Worm (Caenorhabditis elegans) whole organism, young adult: Measurements from ENCODE around the gene Y38F1A.7.

Experiments
- B0019.2 ChIP-seq: fragments of 200-800 bp; sonication (Bioruptor generic); conservative IDR thresholded peaks from 2 replicates; pipeline ENCODE4 v1.3.6; 2022; ENCODE audit warnings: missing genetic modification reagents, missing genetic modification characterization, missing compliant biosample characterization
- B0035.1 ChIP-seq: sonication (generic microtip); optimal IDR thresholded peaks from 2 replicates; lab custom pipeline; 2016; ENCODE audit warnings: missing genetic modification characterization, mild to moderate bottlenecking, missing compliant biosample characterization, missing genotype, missing genetic modification reagents
- F23B12.7 ChIP-seq: sonication (generic microtip); optimal IDR thresholded peaks from 2 replicates; lab custom pipeline; 2017; ENCODE audit warnings: missing genetic modification characterization, mild to moderate bottlenecking, missing compliant biosample characterization, antibody characterized with exemption, moderate library complexity; ENCODE audit not compliant: insufficient read depth
- F39B2.1 ChIP-seq: fragments of 200-800 bp; sonication (Bioruptor generic); IDR thresholded peaks from 2 replicates; pipeline ENCODE4 v1.3.6; 2022; ENCODE audit warnings: missing genetic modification reagents, missing genetic modification characterization, missing compliant biosample characterization
- F55B11.4 ChIP-seq: sonication (generic microtip); optimal IDR thresholded peaks from 2 replicates; lab custom pipeline; 2016; ENCODE audit warnings: missing compliant biosample characterization, missing genetic modification characterization, borderline replicate concordance; ENCODE audit not compliant: insufficient read depth
- F57C9.4 ChIP-seq: sonication (generic microtip); optimal IDR thresholded peaks from 2 replicates; lab custom pipeline; 2017; ENCODE audit warnings: mild to moderate bottlenecking, missing genetic modification characterization, missing compliant biosample characterization
- K12H6.12 ChIP-seq: fragments of 200-800 bp; sonication (Bioruptor generic); optimal IDR thresholded peaks from 2 replicates; lab custom pipeline; 2018; ENCODE audit warnings: mild to moderate bottlenecking, missing genetic modification characterization, missing compliant biosample characterization
- T07F8.4 ChIP-seq: sonication (generic microtip); optimal IDR thresholded peaks from 2 replicates; lab custom pipeline; 2016; ENCODE audit warnings: mild to moderate bottlenecking, missing genetic modification characterization, moderate library complexity, missing compliant biosample characterization
- Y53G8AR.9 ChIP-seq: fragments of 200-800 bp; sonication (Bioruptor generic); conservative IDR thresholded peaks from 2 replicates; pipeline ENCODE4 v1.3.6; 2022; ENCODE audit warnings: missing genetic modification reagents, missing genetic modification characterization, missing compliant biosample characterization
- Y79H2A.3 ChIP-seq: fragments of 200-800 bp; sonication (Bioruptor generic); conservative IDR thresholded peaks from 2 replicates; pipeline ENCODE4 v1.3.6; 2022; ENCODE audit warnings: missing genetic modification reagents, missing genetic modification characterization, missing compliant biosample characterization
- Y95B8A.8 ChIP-seq: fragments of 200-800 bp; sonication (Bioruptor generic); IDR thresholded peaks from 2 replicates; pipeline ENCODE4 v1.3.6; 2022; ENCODE audit warnings: missing genetic modification reagents, missing genetic modification characterization, missing compliant biosample characterization
- attf-5 ChIP-seq: fragments of 200-800 bp; sonication (Bioruptor generic); optimal IDR thresholded peaks from 2 replicates; lab custom pipeline; 2018; ENCODE audit warnings: mild to moderate bottlenecking, missing genetic modification characterization, missing compliant biosample characterization
- cebp-2 ChIP-seq: fragments of 200-800 bp; sonication (Bioruptor generic); IDR thresholded peaks from 2 replicates; pipeline ENCODE4 v1.3.6; 2022; ENCODE audit warnings: missing genetic modification characterization, missing compliant biosample characterization
- ceh-79 ChIP-seq: sonication (generic microtip); optimal IDR thresholded peaks from 2 replicates; lab custom pipeline; 2017; ENCODE audit warnings: mild to moderate bottlenecking, missing genetic modification characterization, missing compliant biosample characterization
- ceh-91 ChIP-seq: fragments of 200-800 bp; sonication (Bioruptor generic); IDR thresholded peaks from 2 replicates; pipeline ENCODE4 v1.3.6; 2022; ENCODE audit warnings: missing genetic modification reagents, missing genetic modification characterization, missing compliant biosample characterization
- die-1 ChIP-seq: sonication (generic microtip); optimal IDR thresholded peaks from 2 replicates; lab custom pipeline; 2016; ENCODE audit warnings: missing genotype, mild to moderate bottlenecking, missing genetic modification characterization, missing compliant biosample characterization
- egrh-3 ChIP-seq: fragments of 200-800 bp; sonication (Bioruptor generic); IDR thresholded peaks from 2 replicates; pipeline ENCODE4 v1.3.6; 2022; ENCODE audit warnings: missing genetic modification reagents, missing genetic modification characterization, missing compliant biosample characterization
- hlh-26 ChIP-seq: fragments of 200-800 bp; sonication (Bioruptor generic); conservative IDR thresholded peaks from 2 replicates; pipeline ENCODE4 v1.3.6; 2022; ENCODE audit warnings: missing genetic modification reagents, missing genetic modification characterization, missing compliant biosample characterization
- hmg-1.2 ChIP-seq: fragments of 200-800 bp; sonication (Bioruptor generic); IDR thresholded peaks from 2 replicates; pipeline ENCODE4 v1.3.6; 2022; ENCODE audit warnings: missing genetic modification reagents, missing genetic modification characterization, missing compliant biosample characterization
- hmg-20 ChIP-seq: fragments of 200-800 bp; sonication (Bioruptor generic); IDR thresholded peaks from 2 replicates; pipeline ENCODE4 v1.3.6; 2022; ENCODE audit warnings: missing genetic modification reagents, missing genetic modification characterization, missing compliant biosample characterization
- hsf-1 ChIP-seq: fragments of 200-800 bp; sonication (Bioruptor generic); IDR thresholded peaks from 2 replicates; pipeline ENCODE4 v1.3.6; 2022; ENCODE audit warnings: missing genetic modification reagents, missing genetic modification characterization, missing compliant biosample characterization
- lsl-1 ChIP-seq: fragments of 200-800 bp; sonication (Bioruptor generic); optimal IDR thresholded peaks from 2 replicates; lab custom pipeline; 2018; ENCODE audit warnings: mild to moderate bottlenecking, missing genetic modification characterization, moderate library complexity, missing compliant biosample characterization
- lsy-27 ChIP-seq: sonication (generic microtip); optimal IDR thresholded peaks from 2 replicates; lab custom pipeline; 2017; ENCODE audit warnings: missing genetic modification characterization, mild to moderate bottlenecking, missing compliant biosample characterization, antibody characterized with exemption, missing genotype, borderline replicate concordance; ENCODE audit not compliant: insufficient read depth
- mel-28 ChIP-seq: sonication (generic microtip); optimal IDR thresholded peaks from 2 replicates; lab custom pipeline; 2016; ENCODE audit warnings: borderline replicate concordance, mild to moderate bottlenecking, missing genetic modification characterization, missing compliant biosample characterization
- nhr-120 ChIP-seq: fragments of 200-800 bp; sonication (Bioruptor generic); IDR thresholded peaks from 2 replicates; pipeline ENCODE4 v1.3.6; 2022; ENCODE audit warnings: missing genetic modification characterization, missing compliant biosample characterization
- nhr-90 ChIP-seq: sonication (generic microtip); optimal IDR thresholded peaks from 2 replicates; lab custom pipeline; 2016; ENCODE audit warnings: missing genotype, mild to moderate bottlenecking, missing genetic modification characterization, missing compliant biosample characterization
- pbrm-1 ChIP-seq: fragments of 200-800 bp; sonication (Bioruptor generic); IDR thresholded peaks from 2 replicates; pipeline ENCODE4 v1.3.6; 2022; ENCODE audit warnings: missing genetic modification reagents, missing genetic modification characterization, missing compliant biosample characterization
- sea-2 ChIP-seq: fragments of 200-800 bp; sonication (Bioruptor generic); IDR thresholded peaks from 2 replicates; pipeline ENCODE4 v1.3.6; 2022; ENCODE audit warnings: missing genetic modification characterization, missing compliant biosample characterization
- snpc-3.4 ChIP-seq: sonication (generic microtip); optimal IDR thresholded peaks from 2 replicates; lab custom pipeline; 2017; ENCODE audit warnings: missing genetic modification characterization, mild to moderate bottlenecking, missing compliant biosample characterization, antibody characterized with exemption, moderate library complexity, missing genotype, missing genetic modification reagents
- tbx-9 ChIP-seq: sonication (generic microtip); optimal IDR thresholded peaks from 2 replicates; lab custom pipeline; 2016; ENCODE audit warnings: borderline replicate concordance, missing genetic modification characterization, inconsistent platforms, missing compliant biosample characterization
- zfh-2 ChIP-seq: fragments of 200-800 bp; sonication (Bioruptor generic); conservative IDR thresholded peaks from 2 replicates; pipeline ENCODE4 v1.3.6; 2022; ENCODE audit warnings: missing genetic modification reagents, missing genetic modification characterization, missing compliant biosample characterization
- ztf-18 ChIP-seq: sonication (generic microtip); optimal IDR thresholded peaks from 2 replicates; lab custom pipeline; 2016; ENCODE audit warnings: missing genotype, mild to moderate bottlenecking, missing genetic modification characterization, missing compliant biosample characterization
- ztf-25 ChIP-seq: fragments of 200-800 bp; sonication (Bioruptor generic); IDR thresholded peaks from 2 replicates; pipeline ENCODE4 v1.3.6; 2022; ENCODE audit warnings: missing genetic modification reagents, missing genetic modification characterization, missing compliant biosample characterization
- ztf-26 ChIP-seq: sonication (generic microtip); optimal IDR thresholded peaks from 2 replicates; lab custom pipeline; 2017; ENCODE audit warnings: missing genetic modification characterization, missing compliant biosample characterization

Y38F1A.7 gene

DNA sequence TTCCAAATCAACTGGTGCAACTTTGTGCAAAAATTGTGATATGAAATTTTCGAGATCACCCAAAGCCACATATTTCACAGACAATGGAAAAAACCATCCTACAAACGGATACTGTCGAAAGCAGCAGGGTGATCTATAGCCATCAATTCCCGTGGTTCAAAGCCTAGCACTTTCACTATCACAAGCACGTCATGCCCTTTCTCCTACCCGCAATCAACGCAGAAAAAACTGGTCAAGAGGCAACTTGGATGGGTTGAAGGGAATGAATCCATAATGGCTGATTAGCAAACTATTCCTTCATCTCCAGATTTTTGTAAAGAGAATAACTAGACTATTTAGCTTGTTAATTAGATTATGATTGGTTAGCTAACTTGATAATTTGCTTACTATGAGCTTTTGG is 35.9 kb downstream of the Y38F1A.7 start:
- TF ChIP-seq zfh-2 (GFP tag; lab: Robert Waterston, UW) (no peak), ztf-18 (tag; lab: Kevin White, UChicago) (no peak), T07F8.4 (tag; lab: Kevin White, UChicago) (no peak), F57C9.4 (tag; lab: Kevin White, UChicago) (no peak), F55B11.4 (tag; lab: Kevin White, UChicago) (no peak), hmg-1.2 (GFP tag; lab: Robert Waterston, UW) (no peak), ztf-26 (tag; lab: Kevin White, UChicago) (no peak), K12H6.12 (tag; lab: Kevin White, UChicago) (no peak), ceh-79 (tag; lab: Kevin White, UChicago) (no peak), pbrm-1 (GFP tag; lab: Robert Waterston, UW) (no peak), Y53G8AR.9 (GFP tag; lab: Robert Waterston, UW) (no peak), ztf-25 (GFP tag; lab: Robert Waterston, UW) (no peak), F23B12.7 (no peak), F39B2.1 (GFP tag; lab: Robert Waterston, UW) (no peak), hmg-20 (GFP tag; lab: Robert Waterston, UW) (no peak), attf-5 (GFP tag; lab: Kevin White, UChicago) (no peak), sea-2 (no peak)
- TF ChIP-seq, all 124 proteins: peak for 0

DNA sequence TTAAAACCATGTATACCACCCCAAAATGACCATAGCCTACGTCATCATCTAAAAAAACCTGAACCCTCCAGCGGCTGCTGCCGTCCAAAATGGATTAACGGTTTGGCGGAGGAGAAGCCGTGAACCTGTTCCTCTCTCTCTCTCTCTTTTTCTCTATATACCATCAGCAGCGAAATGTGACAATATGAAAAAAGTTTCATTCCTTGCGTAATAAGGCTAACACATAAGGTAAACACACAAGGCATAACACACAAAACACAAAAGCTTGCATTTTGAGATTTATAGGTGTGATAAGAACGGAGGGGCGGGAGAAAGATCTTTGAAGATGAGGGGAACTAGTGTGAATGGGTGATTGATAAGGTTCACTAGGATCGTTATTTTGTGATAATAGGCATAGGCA is 36.3 kb downstream of the Y38F1A.7 start:
- no peak for TF ChIP-seq sea-2
- no peak for TF ChIP-seq tbx-9 (tag; lab: Kevin White, UChicago)
- no peak for TF ChIP-seq Y95B8A.8
- TF ChIP-seq egrh-3, result no peak
- TF ChIP-seq hlh-26 (GFP tag; lab: Robert Waterston, UW), result no peak
- TF ChIP-seq hsf-1 (GFP tag; lab: Robert Waterston, UW), result no peak
- TF ChIP-seq, all 124 proteins: peak for 0

DNA sequence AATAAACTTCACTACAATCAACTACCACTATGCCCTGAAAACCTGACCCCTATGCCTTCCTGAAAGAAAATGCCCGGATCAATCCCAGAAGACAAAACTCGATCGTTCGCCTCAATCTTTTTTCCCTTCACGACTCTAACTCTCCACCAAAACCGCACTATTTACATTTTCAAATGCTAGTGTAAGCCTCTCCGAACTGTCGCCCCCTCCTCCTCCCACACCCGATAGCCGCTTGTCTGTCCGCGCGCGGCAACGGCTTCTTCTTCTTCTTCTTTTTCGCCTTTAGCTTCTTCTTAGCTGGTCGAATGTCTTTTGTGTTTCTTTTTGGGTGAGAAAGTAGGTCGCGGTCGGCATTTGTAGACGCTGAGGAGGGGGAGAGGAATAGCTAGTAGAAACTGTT is 37.4 kb downstream of the Y38F1A.7 start:
- no peak for TF ChIP-seq ztf-25 (GFP tag; lab: Robert Waterston, UW)
- no peak for TF ChIP-seq nhr-120 (GFP tag; lab: Robert Waterston, UW)
- TF ChIP-seq Y79H2A.3 (GFP tag; lab: Robert Waterston, UW), result no peak
- no peak for TF ChIP-seq cebp-2 (GFP tag; lab: Robert Waterston, UW)
- no peak for TF ChIP-seq mel-28 (tag; lab: Kevin White, UChicago)
- TF ChIP-seq lsl-1 (GFP tag; lab: Kevin White, UChicago), result no peak
- TF ChIP-seq B0019.2 (GFP tag; lab: Robert Waterston, UW), result no peak
- TF ChIP-seq ceh-79 (tag; lab: Kevin White, UChicago), result no peak
- TF ChIP-seq snpc-3.4 (tag; lab: Kevin White, UChicago), result no peak
- TF ChIP-seq B0035.1, result no peak
- no peak for TF ChIP-seq attf-5 (GFP tag; lab: Kevin White, UChicago)
- TF ChIP-seq ceh-91 (GFP tag; lab: Robert Waterston, UW), result no peak
- no peak for TF ChIP-seq egrh-3
- no peak for TF ChIP-seq lsy-27 (tag; lab: Kevin White, UChicago)
- TF ChIP-seq die-1 (tag; lab: Kevin White, UChicago), result no peak
- no peak for TF ChIP-seq ztf-18 (tag; lab: Kevin White, UChicago)
- TF ChIP-seq nhr-90 (tag; lab: Kevin White, UChicago), result no peak
- no peak for TF ChIP-seq pbrm-1 (GFP tag; lab: Robert Waterston, UW)
- TF ChIP-seq, all 124 proteins: peak for 0
